Fruit fly (Drosophila melanogaster): ENCODE results near the gene twit.
A peak's percentile ranks its signal among the peaks of the same experiment; 100 is the strongest.

The twit gene

dm6 chr2L:20821249-20822024 is 30.9 kb upstream of the twit start (continued):
- 0 out of 3 replicates have a peak, but pooled peaks have one; percentile 36 for TF ChIP-seq vnd (GFP tag; IDR thresholded peaks at IDR 0.05; ENCODE audit: partially characterized antibody)
- peak; percentile 47; the same call in 1 of the 2 replicates for TF ChIP-seq Xrp1 (GFP tag; IDR thresholded peaks at IDR 0.05)
- TF ChIP-seq salm (tag; optimal IDR thresholded peaks at IDR 0.05): no peak
- no peak for TF ChIP-seq CG16863 (GFP tag; optimal IDR thresholded peaks at IDR 0.05)
- TF ChIP-seq CHES-1-like (GFP tag; optimal IDR thresholded peaks at IDR 0.05): no peak
- peak; percentile 47; the same call in 1 of the 3 replicates for TF ChIP-seq otp (GFP tag; IDR thresholded peaks at IDR 0.05)
- no peak for TF ChIP-seq tio (GFP tag; optimal IDR thresholded peaks at IDR 0.05)
- TF ChIP-seq C15 (GFP tag; IDR thresholded peaks at IDR 0.05): no peak
- TF ChIP-seq pho (GFP tag; optimal IDR thresholded peaks at IDR 0.05): no peak
- TF ChIP-seq sna (GFP tag; IDR thresholded peaks at IDR 0.05; ENCODE audit: partially characterized antibody): peak; percentile 53; the same call in 1 of the 2 replicates
- TF ChIP-seq CG18011 (GFP tag; optimal IDR thresholded peaks at IDR 0.05): no peak
- TF ChIP-seq Mrtf (GFP tag; IDR thresholded peaks at IDR 0.05): no peak
- TF ChIP-seq E2f2 (GFP tag; IDR thresholded peaks at IDR 0.05): peak; percentile 22; the same call in 1 of the 2 replicates
- TF ChIP-seq prd (optimal IDR thresholded peaks at IDR 0.05): no peak
- TF ChIP-seq prd (GFP tag; IDR thresholded peaks at IDR 0.05): peak; percentile 21; the same call in 1 of the 3 replicates
- TF ChIP-seq onecut (GFP tag; IDR thresholded peaks at IDR 0.05): peak; percentile 41; the same call in 1 of the 2 replicates
- peak; percentile 10 for TF ChIP-seq CG17912 (GFP tag; optimal IDR thresholded peaks at IDR 0.05)
- no peak for TF ChIP-seq sens-2 (GFP tag; IDR thresholded peaks at IDR 0.05)
- peak; percentile 5 for TF ChIP-seq ind (GFP tag; optimal IDR thresholded peaks at IDR 0.05)
- no peak for TF ChIP-seq CG12219 (GFP tag; optimal IDR thresholded peaks at IDR 0.05)
- no peak for TF ChIP-seq Dek (tag; optimal IDR thresholded peaks at IDR 0.05)
- peak; percentile 44; the same call in 1 of the 2 replicates for TF ChIP-seq tna (GFP tag; IDR thresholded peaks at IDR 0.05; ENCODE audit: partially characterized antibody)
- TF ChIP-seq tup (GFP tag; optimal IDR thresholded peaks at IDR 0.05): no peak
- TF ChIP-seq CrebB (tag; optimal IDR thresholded peaks at IDR 0.05): no peak
- no peak for TF ChIP-seq CG17568 (GFP tag; optimal IDR thresholded peaks at IDR 0.05)
- peak; percentile 46; the same call in 1 of the 2 replicates for TF ChIP-seq Adf1 (GFP tag; IDR thresholded peaks at IDR 0.05)
- peak; percentile 77 for TF ChIP-seq Drgx (GFP tag; IDR thresholded peaks at IDR 0.05)
- no peak for TF ChIP-seq dm (GFP tag; optimal IDR thresholded peaks at IDR 0.05)
- no peak for TF ChIP-seq NK7.1 (GFP tag; optimal IDR thresholded peaks at IDR 0.05)
- peak; percentile 25 for TF ChIP-seq Mad (GFP tag; optimal IDR thresholded peaks at IDR 0.05)
- TF ChIP-seq Atf-2 (GFP tag; optimal IDR thresholded peaks at IDR 0.05): no peak
- TF ChIP-seq unpg (GFP tag; optimal IDR thresholded peaks at IDR 0.05): no peak
- TF ChIP-seq CG30431 (GFP tag; optimal IDR thresholded peaks at IDR 0.05): no peak
- peak; percentile 23 for TF ChIP-seq HLHmδ (GFP tag; optimal IDR thresholded peaks at IDR 0.05)
- TF ChIP-seq Hr78 (GFP tag; optimal IDR thresholded peaks at IDR 0.05): no peak
- TF ChIP-seq CG14965 (GFP tag; optimal IDR thresholded peaks at IDR 0.05; ENCODE audit: borderline replicate concordance): no peak

dm6 chr2L:20822025-20822371 is 30.4 kb upstream of the twit start:
- peak; percentile 26 for TF ChIP-seq ERR (GFP tag; optimal IDR thresholded peaks at IDR 0.05)
- peak; percentile 28 for TF ChIP-seq CG10147 (GFP tag; optimal IDR thresholded peaks at IDR 0.05)
- TF ChIP-seq CG12769 (tag; optimal IDR thresholded peaks at IDR 0.05): peak; percentile 50
- TF ChIP-seq h (optimal IDR thresholded peaks at IDR 0.05): no peak
- peak; percentile 87 for TF ChIP-seq CG31365 (tag; optimal IDR thresholded peaks at IDR 0.05)
- peak; percentile 88 for TF ChIP-seq CG11504 (tag; optimal IDR thresholded peaks at IDR 0.05)
- peak; percentile 6 for TF ChIP-seq ftz-f1 (GFP tag; optimal IDR thresholded peaks at IDR 0.05)
- peak; percentile 39 for TF ChIP-seq rib (GFP tag; IDR thresholded peaks at IDR 0.05)
- no peak for TF ChIP-seq Optix (GFP tag; IDR thresholded peaks at IDR 0.05)
- peak; percentile 22 for TF ChIP-seq Deaf1 (tag; optimal IDR thresholded peaks at IDR 0.05)
- peak; percentile 12 for TF ChIP-seq sug (tag; optimal IDR thresholded peaks at IDR 0.05)
- TF ChIP-seq CTCF (GFP tag; optimal IDR thresholded peaks at IDR 0.05): no peak
- TF ChIP-seq Hr78 (GFP tag; optimal IDR thresholded peaks at IDR 0.05): peak in 1 of 2 experiments; percentile 56
- no peak for TF ChIP-seq CG12744 (GFP tag; optimal IDR thresholded peaks at IDR 0.05)
- TF ChIP-seq disco-r (GFP tag; optimal IDR thresholded peaks at IDR 0.05): peak; percentile 13
- TF ChIP-seq CG6175 (GFP tag; IDR thresholded peaks at IDR 0.05): 0 out of 3 replicates have a peak, but pooled peaks have one; percentile 68
- 0 out of 3 replicates have a peak, but pooled peaks have one; percentile 7 for TF ChIP-seq ken (GFP tag; IDR thresholded peaks at IDR 0.05)
- TF ChIP-seq Atf-2 (GFP tag; optimal IDR thresholded peaks at IDR 0.05): peak; percentile 2

All from whole organism, embryonic.